Fruit fly (Drosophila melanogaster): ENCODE measurements around the gene CG10096.

Gene CG10096

dm6 chr3R:12345989-12346388, 49.8 kb downstream of the CG10096 start (continued):
- TF ChIP-seq Hr51 (GFP tag; optimal IDR thresholded peaks at IDR 0.05) (peak in 1 of 2 experiments; percentile 20), stwl (tag; optimal IDR thresholded peaks at IDR 0.05) (no peak), CoRest (tag; optimal IDR thresholded peaks at IDR 0.05) (peak; percentile 21), CG17328 (GFP tag; IDR thresholded peaks at IDR 0.05) (no peak), CG2875 (GFP tag; optimal IDR thresholded peaks at IDR 0.05) (no peak), CG4424 (GFP tag; optimal IDR thresholded peaks at IDR 0.05) (peak; percentile 2), chinmo (GFP tag; IDR thresholded peaks at IDR 0.05; ENCODE audit: partially characterized antibody) (no peak), CG12769 (tag; optimal IDR thresholded peaks at IDR 0.05) (no peak), CG7839 (tag; optimal IDR thresholded peaks at IDR 0.05) (peak; percentile 35), CG4820 (GFP tag; optimal IDR thresholded peaks at IDR 0.05) (peak; percentile 0), ase (GFP tag; IDR thresholded peaks at IDR 0.05) (no peak), CG6813 (GFP tag; optimal IDR thresholded peaks at IDR 0.05) (no peak), D (optimal IDR thresholded peaks at IDR 0.05) (no peak), D (GFP tag; optimal IDR thresholded peaks at IDR 0.05) (peak; percentile 26), lola (GFP tag; optimal IDR thresholded peaks at IDR 0.05) (peak in 1 of 3 experiments; percentile 17), CrebB (tag; optimal IDR thresholded peaks at IDR 0.05) (no peak), NC2α (GFP tag; optimal IDR thresholded peaks at IDR 0.05) (no peak), CG10147 (GFP tag; optimal IDR thresholded peaks at IDR 0.05) (no peak), CkIIα-i1 (GFP tag; IDR thresholded peaks at IDR 0.05) (no peak), disco-r (GFP tag; optimal IDR thresholded peaks at IDR 0.05) (no peak), salm (tag; optimal IDR thresholded peaks at IDR 0.05) (no peak), gsb (GFP tag; IDR thresholded peaks at IDR 0.05) (no peak), CG3995 (GFP tag; optimal IDR thresholded peaks at IDR 0.05) (no peak), CG6689 (GFP tag; IDR thresholded peaks at IDR 0.05) (peak; percentile 48; the same call in 1 of the 2 replicates), CG10267 (tag; optimal IDR thresholded peaks at IDR 0.05) (peak; percentile 13), Nf-YA (GFP tag; IDR thresholded peaks at IDR 0.05) (no peak), Ets65A (GFP tag) (no peak), CG8765 (GFP tag; IDR thresholded peaks at IDR 0.05) (no peak), insv (GFP tag; optimal IDR thresholded peaks at IDR 0.05) (no peak), gem (tag; optimal IDR thresholded peaks at IDR 0.05) (peak; percentile 60), CG8089 (GFP tag; optimal IDR thresholded peaks at IDR 0.05) (no peak), CG31388 (GFP tag; optimal IDR thresholded peaks at IDR 0.05) (no peak), phol (tag; optimal IDR thresholded peaks at IDR 0.05) (peak; percentile 41)

dm6 chr3R:12344914-12345549, 50.7 kb downstream of the CG10096 start:
- TF ChIP-seq sqz (GFP tag; optimal IDR thresholded peaks at IDR 0.05) (peak; percentile 12), gem (tag; optimal IDR thresholded peaks at IDR 0.05) (peak; percentile 17), zfh1 (GFP tag; IDR thresholded peaks at IDR 0.05) (no peak), Atf3 (GFP tag; optimal IDR thresholded peaks at IDR 0.05) (no peak), psq (GFP tag; optimal IDR thresholded peaks at IDR 0.05) (no peak), Xbp1 (GFP tag; optimal IDR thresholded peaks at IDR 0.05) (no peak), Hr78 (GFP tag; optimal IDR thresholded peaks at IDR 0.05) (no peak), CG17186 (GFP tag; optimal IDR thresholded peaks at IDR 0.05) (no peak), NFAT (GFP tag; IDR thresholded peaks at IDR 0.05) (no peak), CG5180 (GFP tag; optimal IDR thresholded peaks at IDR 0.05) (no peak), CG14050 (GFP tag; IDR thresholded peaks at IDR 0.05) (no peak), Hand (GFP tag; optimal IDR thresholded peaks at IDR 0.05) (no peak), tin (GFP tag; optimal IDR thresholded peaks at IDR 0.05) (no peak), Med (GFP tag) (no peak), cwo (GFP tag; optimal IDR thresholded peaks at IDR 0.05) (no peak), Stat92E (GFP tag; optimal IDR thresholded peaks at IDR 0.05) (no peak), CG10209 (GFP tag; optimal IDR thresholded peaks at IDR 0.05) (no peak), toy (GFP tag; IDR thresholded peaks at IDR 0.05) (no peak), unc-4 (GFP tag; IDR thresholded peaks at IDR 0.05; ENCODE audit: partially characterized antibody) (no peak)
